Worm (Caenorhabditis elegans) whole organism, young adult: ENCODE measurements around the gene F21D5.3.

Experiments used
- B0019.2 ChIP-seq: fragments of 200-800 bp; sonication (Bioruptor generic); conservative IDR thresholded peaks from 2 replicates; pipeline ENCODE4 v1.3.6; 2022; ENCODE audit warnings: missing genetic modification reagents, missing genetic modification characterization, missing compliant biosample characterization
- B0035.1 ChIP-seq: sonication (generic microtip); optimal IDR thresholded peaks from 2 replicates; lab custom pipeline; 2016; ENCODE audit warnings: missing genetic modification characterization, mild to moderate bottlenecking, missing compliant biosample characterization, missing genotype, missing genetic modification reagents
- C17E4.6 ChIP-seq: fragments of 200-800 bp; sonication (Bioruptor generic); IDR thresholded peaks from 2 replicates; pipeline ENCODE4 v1.3.6; 2022; ENCODE audit warnings: missing genetic modification reagents, missing genetic modification characterization, missing compliant biosample characterization
- F23B12.7 ChIP-seq: sonication (generic microtip); optimal IDR thresholded peaks from 2 replicates; lab custom pipeline; 2017; ENCODE audit warnings: missing genetic modification characterization, mild to moderate bottlenecking, missing compliant biosample characterization, antibody characterized with exemption, moderate library complexity; ENCODE audit not compliant: insufficient read depth
- F33H1.4 ChIP-seq: fragments of 200-800 bp; sonication (Bioruptor generic); IDR thresholded peaks from 2 replicates; pipeline ENCODE4 v1.3.6; 2022; ENCODE audit warnings: missing genetic modification reagents, missing genetic modification characterization, missing compliant biosample characterization
- Y67H2A.10 ChIP-seq: fragments of 200-800 bp; sonication (Bioruptor generic); conservative IDR thresholded peaks from 2 replicates; pipeline ENCODE4 v1.3.6; 2022; ENCODE audit warnings: missing genetic modification reagents, missing genetic modification characterization, missing compliant biosample characterization
- ZK185.1 ChIP-seq: sonication (generic microtip); optimal IDR thresholded peaks from 2 replicates; lab custom pipeline; 2016; ENCODE audit warnings: mild to moderate bottlenecking, missing genetic modification characterization, missing compliant biosample characterization; ENCODE audit not compliant: poor library complexity, severe bottlenecking
- attf-3 ChIP-seq: fragments of 200-800 bp; sonication (Bioruptor generic); conservative IDR thresholded peaks from 2 replicates; pipeline ENCODE4 v1.3.6; 2022; ENCODE audit warnings: missing genetic modification reagents, missing genetic modification characterization, missing compliant biosample characterization
- bed-2 ChIP-seq: fragments of 200-800 bp; sonication (Bioruptor generic); IDR thresholded peaks from 2 replicates; pipeline ENCODE4 v1.3.6; 2022; ENCODE audit warnings: missing genetic modification reagents, missing genetic modification characterization, missing compliant biosample characterization
- ceh-100 ChIP-seq: fragments of 200-800 bp; sonication (Bioruptor generic); IDR thresholded peaks from 2 replicates; pipeline ENCODE4 v1.3.6; 2022; ENCODE audit warnings: missing genetic modification reagents, missing genetic modification characterization, missing compliant biosample characterization
- dpl-1 ChIP-seq: fragments of 150-350 bp; optimal IDR thresholded peaks from 2 replicates; lab custom pipeline; 2014; ENCODE audit warnings: missing biosample characterization, missing genetic modification reagents, missing genetic modification characterization
- efl-1 ChIP-seq: fragments of 150-350 bp; optimal IDR thresholded peaks from 2 replicates; lab custom pipeline; 2014; ENCODE audit warnings: missing biosample characterization, missing genetic modification reagents, missing genetic modification characterization
- egl-44 ChIP-seq: fragments of 200-800 bp; sonication (Bioruptor generic); IDR thresholded peaks from 2 replicates; pipeline ENCODE4 v1.3.6; 2022; ENCODE audit warnings: missing genetic modification reagents, missing genetic modification characterization, missing compliant biosample characterization
- hmg-1.2 ChIP-seq: fragments of 200-800 bp; sonication (Bioruptor generic); IDR thresholded peaks from 2 replicates; pipeline ENCODE4 v1.3.6; 2022; ENCODE audit warnings: missing genetic modification reagents, missing genetic modification characterization, missing compliant biosample characterization
- hrde-1 ChIP-seq: sonication (generic microtip); optimal IDR thresholded peaks from 2 replicates; lab custom pipeline; 2016; ENCODE audit warnings: missing genetic modification characterization, mild to moderate bottlenecking, missing compliant biosample characterization, moderate library complexity, missing genotype, missing genetic modification reagents, borderline replicate concordance
- lin-26 ChIP-seq: fragments of 200-800 bp; sonication (Bioruptor generic); IDR thresholded peaks from 2 replicates; pipeline ENCODE4 v1.3.6; 2022; ENCODE audit warnings: missing genetic modification reagents, missing genetic modification characterization, missing compliant biosample characterization
- lin-35 ChIP-seq, 3 experiments: fragments of 150-350 bp in 2 of 3; sonication (generic microtip) in 1 of 3; optimal IDR thresholded peaks; 2 replicates each; lab custom pipeline; 2014 to 2018; ENCODE audit warnings: missing biosample characterization in 3 of 3, missing genetic modification characterization in 3 of 3, missing genetic modification reagents in 3 of 3
- lsl-1 ChIP-seq: fragments of 200-800 bp; sonication (Bioruptor generic); optimal IDR thresholded peaks from 2 replicates; lab custom pipeline; 2018; ENCODE audit warnings: mild to moderate bottlenecking, missing genetic modification characterization, moderate library complexity, missing compliant biosample characterization
- madf-10 ChIP-seq: sonication (generic microtip); optimal IDR thresholded peaks from 2 replicates; lab custom pipeline; 2016; ENCODE audit warnings: mild to moderate bottlenecking, missing genetic modification characterization, missing compliant biosample characterization
- nhr-80 ChIP-seq: sonication (generic microtip); optimal IDR thresholded peaks from 2 replicates; lab custom pipeline; 2016; ENCODE audit warnings: missing genetic modification characterization, missing compliant biosample characterization
- pbrm-1 ChIP-seq: fragments of 200-800 bp; sonication (Bioruptor generic); IDR thresholded peaks from 2 replicates; pipeline ENCODE4 v1.3.6; 2022; ENCODE audit warnings: missing genetic modification reagents, missing genetic modification characterization, missing compliant biosample characterization
- pha-4 ChIP-seq: fragments of 150-350 bp; sonication (generic microtip); optimal IDR thresholded peaks from 2 replicates; lab custom pipeline; 2014; ENCODE audit warnings: missing biosample characterization, missing genetic modification reagents, missing genetic modification characterization
- rpc-1 ChIP-seq, 2 experiments: fragments of 150-350 bp in 1 of 2; sonication (generic microtip) in 1 of 2; optimal IDR thresholded peaks; 2 replicates each; lab custom pipeline; 2014 to 2018; ENCODE audit warnings: missing biosample characterization in 1 of 2, missing genetic modification characterization in 1 of 2, missing genetic modification reagents in 1 of 2, missing genotype in 1 of 2
- snpc-1.3 ChIP-seq: sonication (generic microtip); optimal IDR thresholded peaks from 2 replicates; lab custom pipeline; 2017; ENCODE audit warnings: missing genetic modification characterization, mild to moderate bottlenecking, missing compliant biosample characterization, antibody characterized with exemption, moderate library complexity, missing genotype, missing genetic modification reagents; ENCODE audit not compliant: insufficient read depth
- tlf-1 ChIP-seq: fragments of 200-800 bp; sonication (Bioruptor generic); optimal IDR thresholded peaks from 2 replicates; lab custom pipeline; 2018; ENCODE audit warnings: mild to moderate bottlenecking, missing genetic modification characterization, missing compliant biosample characterization
- unc-62 ChIP-seq: fragments of 150-350 bp; optimal IDR thresholded peaks from 2 replicates; lab custom pipeline; 2014; ENCODE audit warnings: missing biosample characterization, missing genetic modification reagents, missing genetic modification characterization
- ztf-25 ChIP-seq: fragments of 200-800 bp; sonication (Bioruptor generic); IDR thresholded peaks from 2 replicates; pipeline ENCODE4 v1.3.6; 2022; ENCODE audit warnings: missing genetic modification reagents, missing genetic modification characterization, missing compliant biosample characterization
- ztf-26 ChIP-seq: sonication (generic microtip); optimal IDR thresholded peaks from 2 replicates; lab custom pipeline; 2017; ENCODE audit warnings: missing genetic modification characterization, missing compliant biosample characterization
- ztf-28 ChIP-seq: fragments of 200-800 bp; sonication (Bioruptor generic); IDR thresholded peaks from 2 replicates; pipeline ENCODE4 v1.3.6; 2022; ENCODE audit warnings: missing genetic modification reagents, missing genetic modification characterization, missing compliant biosample characterization
- ztf-3 ChIP-seq: fragments of 200-800 bp; sonication (Bioruptor generic); optimal IDR thresholded peaks from 2 replicates; lab custom pipeline; 2018; ENCODE audit warnings: mild to moderate bottlenecking, missing genetic modification characterization, missing compliant biosample characterization

The F21D5.3 gene

DNA sequence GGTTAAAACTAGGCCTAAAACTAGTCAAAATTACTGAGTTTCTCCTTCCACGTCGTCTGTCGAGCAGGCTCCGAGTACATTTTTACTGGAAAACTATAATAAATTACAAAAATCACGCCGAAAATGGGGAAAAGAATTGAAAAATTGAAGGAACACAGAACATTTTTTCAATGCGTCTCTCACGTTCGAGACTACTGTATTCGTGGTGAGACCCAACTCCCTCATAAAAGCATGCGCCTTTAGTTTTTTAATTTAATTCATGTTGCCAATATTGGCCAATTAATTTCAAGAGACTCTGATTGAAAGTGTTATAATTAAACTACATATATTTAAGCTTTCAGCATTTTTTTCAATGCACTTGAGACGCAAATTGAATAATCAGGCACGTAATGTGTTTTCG, 23.5 kb downstream of the F21D5.3 start:
- TF ChIP-seq F33H1.4 (GFP tag; lab: Robert Waterston, UW) (peak; percentile 81; the same call in 1 of the 2 replicates), ztf-28 (no peak), egl-44 (GFP tag; lab: Robert Waterston, UW) (no peak), B0019.2 (GFP tag; lab: Robert Waterston, UW) (no peak), efl-1 (GFP tag; lab: Kevin White, UChicago) (peak; percentile 0), ZK185.1 (tag; lab: Kevin White, UChicago) (no peak), pbrm-1 (GFP tag; lab: Robert Waterston, UW) (no peak), F23B12.7 (peak; percentile 5), lsl-1 (GFP tag; lab: Kevin White, UChicago) (peak; percentile 79), Y67H2A.10 (GFP tag; lab: Robert Waterston, UW) (no peak), bed-2 (no peak), lin-35 (GFP tag; optimal IDR thresholded peaks at IDR 0.05; lab: Kevin White, UChicago) (no peak), tlf-1 (no peak), ztf-26 (tag; lab: Kevin White, UChicago) (no peak)

DNA sequence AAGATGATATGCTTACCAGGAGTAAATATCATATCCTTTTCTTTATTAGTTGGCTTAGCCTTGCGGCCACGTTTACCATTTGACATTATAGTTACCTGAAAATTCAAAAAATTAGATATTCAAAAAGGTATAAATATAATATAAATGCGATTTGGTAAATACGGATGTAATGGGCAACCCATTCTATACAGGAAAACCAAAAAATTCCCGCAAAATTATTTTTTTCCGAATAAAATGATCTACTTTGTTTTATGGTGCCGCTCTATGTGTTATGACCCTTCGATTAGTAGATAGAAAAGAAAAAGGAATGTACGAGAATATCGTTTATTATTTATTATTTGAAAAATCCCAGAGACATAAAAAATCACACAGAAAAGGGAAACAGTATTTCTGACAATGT, 24.1 kb downstream of the F21D5.3 start, which contains the start of gene elli-1:
Gene elli-1 (minus strand): TSS at position 101 of the 400 bp plus-strand sequence.
- TF ChIP-seq dpl-1 (GFP tag; lab: Kevin White, UChicago) = peak; percentile 16
- peak; percentile 53 for TF ChIP-seq efl-1 (GFP tag; lab: Kevin White, UChicago)
- no peak for TF ChIP-seq B0019.2 (GFP tag; lab: Robert Waterston, UW)
- TF ChIP-seq, all 124 proteins: peak for 2

DNA sequence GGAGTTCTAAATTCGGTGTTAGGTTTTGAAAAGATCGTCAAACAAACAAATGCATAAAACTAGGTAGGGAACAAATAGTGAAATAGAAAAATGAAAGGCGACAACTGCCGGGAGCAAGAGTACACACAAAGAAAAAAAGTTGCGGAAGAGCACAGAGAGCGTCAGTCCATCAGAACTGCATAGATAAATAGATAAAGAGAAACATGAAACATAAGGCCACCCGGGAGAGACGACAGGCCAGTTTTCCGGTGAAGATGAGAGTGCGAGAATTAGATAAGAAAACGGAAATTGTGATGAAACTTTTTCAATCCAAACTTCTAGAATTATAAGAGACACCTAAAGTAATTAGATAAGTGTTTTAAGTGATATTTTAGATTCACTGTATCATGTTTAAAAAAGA, 27.1 kb downstream of the F21D5.3 start:
- TF ChIP-seq attf-3 (GFP tag; lab: Robert Waterston, UW) (no peak), madf-10 (peak; percentile 83), nhr-80 (peak; percentile 74)

DNA sequence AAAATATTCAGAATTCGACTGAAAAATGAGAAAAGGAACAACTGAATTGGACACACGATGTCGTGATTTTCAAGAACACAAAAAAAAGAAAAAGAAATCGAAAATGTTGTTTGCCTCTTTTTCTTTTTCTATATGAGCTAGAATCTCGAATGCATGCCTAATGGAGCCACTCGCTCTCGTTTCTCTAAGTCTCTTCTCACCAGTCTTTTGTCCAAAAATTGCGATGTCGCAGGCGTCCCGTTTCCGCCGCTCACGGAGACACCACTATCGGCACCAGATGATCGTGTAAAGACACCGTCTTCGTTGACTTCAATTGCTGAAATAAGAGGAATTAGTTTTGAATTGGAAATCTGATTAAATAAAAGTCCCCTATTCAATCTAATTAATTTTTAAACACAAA, 28.0 kb downstream of the F21D5.3 start:
- no peak for TF ChIP-seq B0035.1 (tag; lab: Kevin White, UChicago)
- TF ChIP-seq ZK185.1 (tag; lab: Kevin White, UChicago) = no peak
- no peak for TF ChIP-seq ztf-25 (GFP tag; lab: Robert Waterston, UW)
- TF ChIP-seq madf-10 = peak; percentile 99
- TF ChIP-seq hmg-1.2 (GFP tag; lab: Robert Waterston, UW) = peak; percentile 47; the same call in 1 of the 2 replicates
- TF ChIP-seq rpc-1 (optimal IDR thresholded peaks at IDR 0.05; lab: Kevin White, UChicago) = no peak
- TF ChIP-seq rpc-1 (tag; optimal IDR thresholded peaks at IDR 0.05; lab: Kevin White, UChicago) = no peak
- TF ChIP-seq snpc-1.3 (tag; lab: Kevin White, UChicago) = no peak

ce11 chrIV:8761896-8762295, 31.3 kb downstream of the F21D5.3 start, which contains the start of the genes F20C5.11 and klp-11:
Gene F20C5.11, minus strand, starts transcription at chrIV:8761996.
Gene klp-11, minus strand, starts transcription at chrIV:8762066.
- no peak for TF ChIP-seq pha-4 (tag; lab: Kevin White, UChicago)
- no peak for TF ChIP-seq ztf-3 (GFP tag; lab: Kevin White, UChicago)
- TF ChIP-seq C17E4.6 (GFP tag; lab: Robert Waterston, UW) = no peak

- TF ChIP-seq dpl-1 (GFP tag; lab: Kevin White, UChicago) (no peak), lin-26 (GFP tag; lab: Robert Waterston, UW) (no peak), ztf-25 (GFP tag; lab: Robert Waterston, UW) (no peak), hmg-1.2 (GFP tag; lab: Robert Waterston, UW) (peak; percentile 60; the same call in 1 of the 2 replicates), ceh-100 (GFP tag; lab: Robert Waterston, UW) (no peak), madf-10 (peak; percentile 88), hrde-1 (tag; lab: Kevin White, UChicago) (no peak), lin-35 (GFP tag; optimal IDR thresholded peaks at IDR 0.05; lab: Kevin White, UChicago) (no peak), unc-62 (GFP tag; lab: Kevin White, UChicago) (no peak)
- TF ChIP-seq, all 124 proteins: peak for 2
Measured at ce11 chrIV:8762471-8762870, 31.9 kb downstream of the F21D5.3 start.
